Worm (Caenorhabditis elegans): Measurements from ENCODE around the gene srx-13.

- TF ChIP-seq ceh-14 (tag; optimal IDR thresholded peaks at IDR 0.05): no peak
- no peak for TF ChIP-seq nhr-11 (tag; optimal IDR thresholded peaks at IDR 0.05)
- TF ChIP-seq pha-4 (tag; optimal IDR thresholded peaks at IDR 0.05): no peak
- no peak for TF ChIP-seq fkh-10 (GFP tag; optimal IDR thresholded peaks at IDR 0.05)
- no peak for TF ChIP-seq ceh-34 (tag; optimal IDR thresholded peaks at IDR 0.05)
- TF ChIP-seq unc-42 (tag; optimal IDR thresholded peaks at IDR 0.05): no peak
- no peak for TF ChIP-seq pqm-1 (tag; optimal IDR thresholded peaks at IDR 0.05)
- TF ChIP-seq madf-2 (tag; optimal IDR thresholded peaks at IDR 0.05): no peak
- no peak for TF ChIP-seq pag-3 (tag; optimal IDR thresholded peaks at IDR 0.05; ENCODE audit: borderline replicate concordance)
- no peak for TF ChIP-seq ama-1 (optimal IDR thresholded peaks at IDR 0.05)
- no peak for TF ChIP-seq hlh-30 (tag; optimal IDR thresholded peaks at IDR 0.05; ENCODE audit: insufficient read depth)
- TF ChIP-seq unc-3 (GFP tag; conservative IDR thresholded peaks at IDR 0.05): no peak
- no peak for TF ChIP-seq unc-3 (tag; optimal IDR thresholded peaks at IDR 0.05)
- no peak for TF ChIP-seq hlh-6 (tag; optimal IDR thresholded peaks at IDR 0.05)
- TF ChIP-seq ets-4 (tag; optimal IDR thresholded peaks at IDR 0.05): no peak
Observed at ce11 chrIV:1074069-1074468, 44.4 kb downstream of the srx-13 start.

Measured in whole organism, late embryonic.